Worm (Caenorhabditis elegans) whole organism, early embryonic: Measurements from ENCODE around the gene T05C1.3.

Source experiments
- ama-1 ChIP-seq: fragments of 150-350 bp; optimal IDR thresholded peaks from 2 replicates; lab custom pipeline; 2014
- ceh-36 ChIP-seq: sonication (generic microtip); optimal IDR thresholded peaks from 2 replicates; lab custom pipeline; 2016; ENCODE audit warnings: missing genetic modification characterization, inconsistent platforms, missing compliant biosample characterization
- pes-1 ChIP-seq: fragments of 200-800 bp; sonication (Bioruptor generic); IDR thresholded peaks from 2 replicates; pipeline ENCODE4 v1.3.6; 2022; ENCODE audit warnings: missing genetic modification reagents, missing genetic modification characterization, missing compliant biosample characterization
- sea-1 ChIP-seq: fragments of 200-800 bp; sonication (Bioruptor generic); conservative IDR thresholded peaks from 2 replicates; pipeline ENCODE4 v1.3.6; 2022; ENCODE audit warnings: missing genetic modification characterization, missing compliant biosample characterization
- tbx-37 ChIP-seq: fragments of 200-800 bp; sonication (Bioruptor generic); conservative IDR thresholded peaks from 2 replicates; pipeline ENCODE4 v1.3.6; 2022; ENCODE audit warnings: missing genetic modification reagents, missing genetic modification characterization, missing compliant biosample characterization

ce11 chrII:4482021-4482420 lies 7.2 kb downstream of the T05C1.3 start, which contains the start of gene T05C1.2:
- TF ChIP-seq ceh-36 = no peak
- TF ChIP-seq sea-1 = no peak
- no peak for TF ChIP-seq ama-1
- TF ChIP-seq tbx-37 (GFP tag; lab: Robert Waterston, UW) = no peak
- no peak for TF ChIP-seq pes-1 (GFP tag; lab: Robert Waterston, UW)
